Worm (Caenorhabditis elegans): Measurements from ENCODE around the gene dpy-7.

DNA sequence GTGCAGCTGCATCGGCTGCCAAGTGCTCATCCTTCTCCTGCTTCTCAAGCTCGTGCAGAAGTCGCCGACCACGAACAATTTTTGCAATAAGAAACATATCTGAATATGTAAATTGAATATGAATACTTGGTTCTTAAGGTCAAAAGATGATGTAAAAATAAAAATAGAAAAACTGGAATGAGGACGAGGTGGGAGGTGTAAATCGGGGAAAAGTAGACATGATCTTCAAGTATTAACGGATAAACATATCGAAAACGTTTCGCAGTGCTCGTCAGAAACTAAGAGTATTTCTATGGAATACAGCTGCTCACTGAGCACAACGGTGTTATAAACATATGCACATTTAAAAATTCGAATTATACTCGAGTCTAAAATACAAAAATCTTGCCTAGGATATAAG lies 2.4 kb upstream of the dpy-7 start, which contains the start of gene glb-16:
- TF ChIP-seq mep-1 (tag; optimal IDR thresholded peaks at IDR 0.05) (no peak), hpl-2 (GFP tag; optimal IDR thresholded peaks at IDR 0.05) (no peak), snpc-4 (tag; optimal IDR thresholded peaks at IDR 0.05) (no peak), elt-3 (tag; optimal IDR thresholded peaks at IDR 0.05) (no peak), ceh-82 (tag; optimal IDR thresholded peaks at IDR 0.05) (no peak), unc-98 (GFP tag; IDR thresholded peaks at IDR 0.05) (no peak), lin-13 (GFP tag; optimal IDR thresholded peaks at IDR 0.05) (no peak), pag-3 (tag; optimal IDR thresholded peaks at IDR 0.05; ENCODE audit: borderline replicate concordance, insufficient read depth) (no peak), nhr-237 (tag; optimal IDR thresholded peaks at IDR 0.05) (no peak), ces-1 (GFP tag; optimal IDR thresholded peaks at IDR 0.05) (no peak), unc-62 (GFP tag; optimal IDR thresholded peaks at IDR 0.05) (no peak)

Measured in whole organism, L1 larva.